Fruit fly (Drosophila melanogaster) whole organism, embryonic: ENCODE data around the gene CG17145.

ENCODE experiments used
- CG12236 ChIP-seq: fragments of 200-800 bp; sonication (Bioruptor generic); optimal IDR thresholded peaks from 2 replicates; lab custom pipeline; 2016; ENCODE audit warnings: missing biosample characterization, missing genetic modification characterization
- CG14441 ChIP-seq: fragments of 200-800 bp; sonication (Bioruptor generic); IDR thresholded peaks from 2 replicates; pipeline ENCODE4 v1.3.6; 2022; ENCODE audit warnings: missing biosample characterization, missing genetic modification characterization
- CG2120 ChIP-seq: fragments of 200-800 bp; sonication (Bioruptor generic); optimal IDR thresholded peaks from 3 replicates; lab custom pipeline; 2016; ENCODE audit warnings: missing biosample characterization, missing genetic modification characterization
- CG2875 ChIP-seq: fragments of 200-800 bp; sonication (Bioruptor generic); optimal IDR thresholded peaks from 2 replicates; lab custom pipeline; 2017; ENCODE audit warnings: missing biosample characterization, mild to moderate bottlenecking, missing genetic modification characterization, missing genetic modification reagents
- CG30403 ChIP-seq: fragments of 200-800 bp; sonication (Bioruptor generic); optimal IDR thresholded peaks from 3 replicates; lab custom pipeline; 2016; ENCODE audit warnings: missing biosample characterization, missing genetic modification characterization
- CG34224 ChIP-seq: fragments of 200-800 bp; sonication (Bioruptor generic); IDR thresholded peaks from 3 replicates; pipeline ENCODE4 v1.3.6; 2022; ENCODE audit warnings: missing biosample characterization, missing genetic modification characterization; ENCODE audit not compliant: partially characterized antibody
- CG5180 ChIP-seq: fragments of 200-800 bp; sonication (Bioruptor generic); optimal IDR thresholded peaks from 3 replicates; lab custom pipeline; 2017; ENCODE audit warnings: missing biosample characterization, missing genetic modification characterization, mild to moderate bottlenecking, moderate library complexity, missing genetic modification reagents
- CG8359 ChIP-seq: fragments of 200-800 bp; sonication (Bioruptor generic); optimal IDR thresholded peaks from 2 replicates; lab custom pipeline; 2017; ENCODE audit warnings: missing biosample characterization, mild to moderate bottlenecking, missing genetic modification characterization, borderline replicate concordance
- CG8478 ChIP-seq: fragments of >200 bp; optimal IDR thresholded peaks from 2 replicates; lab custom pipeline; 2018
- CG9609 ChIP-seq: fragments of 200-800 bp; sonication (Bioruptor generic); optimal IDR thresholded peaks from 3 replicates; lab custom pipeline; 2016; ENCODE audit warnings: missing biosample characterization, missing genetic modification characterization
- Dfd ChIP-seq, 2 experiments: fragments of >200 bp; optimal IDR thresholded peaks; 2 replicates each; lab custom pipeline; 2017; ENCODE audit warnings: missing biosample characterization in 2 of 2, missing genetic modification characterization in 2 of 2
- Dp ChIP-seq: fragments of 200-800 bp; sonication (Bioruptor generic); optimal IDR thresholded peaks from 2 replicates; lab custom pipeline; 2018; ENCODE audit warnings: missing biosample characterization, mild to moderate bottlenecking, missing genetic modification characterization, moderate library complexity
- Hr39 ChIP-seq: fragments of >200 bp; optimal IDR thresholded peaks from 2 replicates; lab custom pipeline; 2017
- MBD-R2 ChIP-seq: fragments of 200-800 bp; sonication (Bioruptor generic); IDR thresholded peaks from 2 replicates; pipeline ENCODE4 v1.3.6; 2022; ENCODE audit warnings: missing biosample characterization, missing genetic modification characterization
- Med ChIP-seq: fragments of 200-800 bp; sonication (Bioruptor generic); peaks from one replicate; lab custom pipeline; 2016; ENCODE audit warnings: missing biosample characterization, missing genetic modification characterization, mild to moderate bottlenecking, inconsistent platforms, moderate library complexity
- Mrtf ChIP-seq: fragments of 200-800 bp; sonication (Bioruptor generic); IDR thresholded peaks from 3 replicates; pipeline ENCODE4 v1.3.6; 2022; ENCODE audit warnings: missing biosample characterization, missing genetic modification characterization
- Scr ChIP-seq: fragments of 200-800 bp; sonication (Bioruptor generic); IDR thresholded peaks from 2 replicates; pipeline ENCODE4 v1.3.6; 2022; ENCODE audit warnings: missing biosample characterization, missing genetic modification characterization; ENCODE audit not compliant: partially characterized antibody
- amos ChIP-seq: fragments of 200-800 bp; sonication (Bioruptor generic); IDR thresholded peaks from 2 replicates; pipeline ENCODE4 v1.3.6; 2022; ENCODE audit warnings: missing biosample characterization, missing genetic modification characterization; ENCODE audit not compliant: partially characterized antibody
- bigmax ChIP-seq: fragments of 200-800 bp; sonication (Bioruptor generic); optimal IDR thresholded peaks from 2 replicates; lab custom pipeline; 2018; ENCODE audit warnings: missing biosample characterization, mild to moderate bottlenecking, missing genetic modification characterization
- bsh ChIP-seq, 2 experiments: fragments of 200-800 bp; sonication (Bioruptor generic); optimal IDR thresholded peaks; 2 replicates each; lab custom pipeline; 2017 to 2018; ENCODE audit warnings: mild to moderate bottlenecking in 2 of 2, missing biosample characterization in 2 of 2, missing genetic modification characterization in 2 of 2, moderate library complexity in 1 of 2
- chinmo ChIP-seq: fragments of 200-800 bp; sonication (Bioruptor generic); IDR thresholded peaks from 4 replicates; pipeline ENCODE4 v1.3.6; 2022; ENCODE audit warnings: missing biosample characterization, missing genetic modification characterization; ENCODE audit not compliant: partially characterized antibody
- cwo ChIP-seq: fragments of 200-800 bp; sonication (Bioruptor generic); optimal IDR thresholded peaks from 3 replicates; lab custom pipeline; 2017; ENCODE audit warnings: missing biosample characterization, missing genetic modification characterization, mild to moderate bottlenecking, moderate library complexity, missing genetic modification reagents
- dan ChIP-seq: fragments of 200-800 bp; sonication (Bioruptor generic); IDR thresholded peaks from 2 replicates; pipeline ENCODE4 v1.3.6; 2022; ENCODE audit warnings: missing biosample characterization, missing genetic modification characterization
- ftz-f1 ChIP-seq: fragments of 200-800 bp; sonication (Bioruptor generic); optimal IDR thresholded peaks from 2 replicates; lab custom pipeline; 2016; ENCODE audit warnings: missing biosample characterization, missing genetic modification characterization
- mld ChIP-seq: fragments of 200-800 bp; sonication (Bioruptor generic); IDR thresholded peaks from 3 replicates; pipeline ENCODE4 v1.3.6; 2022; ENCODE audit warnings: missing biosample characterization, missing genetic modification characterization; ENCODE audit not compliant: partially characterized antibody
- pum ChIP-seq: fragments of 200-800 bp; sonication (Bioruptor generic); optimal IDR thresholded peaks from 2 replicates; lab custom pipeline; 2016; ENCODE audit warnings: missing biosample characterization, missing genetic modification characterization
- pzg ChIP-seq: fragments of 200-800 bp; sonication (Bioruptor generic); optimal IDR thresholded peaks from 3 replicates; lab custom pipeline; 2018; ENCODE audit warnings: missing biosample characterization, mild to moderate bottlenecking, missing genetic modification characterization, moderate library complexity
- sens ChIP-seq: fragments of 200-800 bp; sonication (Bioruptor generic); peaks from one replicate; lab custom pipeline; 2016; ENCODE audit warnings: missing biosample characterization, missing genetic modification characterization
- sob ChIP-seq: fragments of 200-800 bp; sonication (Bioruptor generic); IDR thresholded peaks from 2 replicates; pipeline ENCODE4 v1.3.6; 2022; ENCODE audit warnings: missing biosample characterization, missing genetic modification characterization
- tgo ChIP-seq: fragments of 200-800 bp; sonication (Bioruptor generic); IDR thresholded peaks from 3 replicates; pipeline ENCODE4 v1.3.6; 2022; ENCODE audit warnings: missing biosample characterization, missing genetic modification characterization
- ttk ChIP-seq: fragments of 200-800 bp; sonication (Bioruptor generic); IDR thresholded peaks from 2 replicates; pipeline ENCODE4 v2.1.2; 2022; ENCODE audit warnings: missing biosample characterization, missing genetic modification characterization
- vnd ChIP-seq: fragments of 200-800 bp; sonication (Bioruptor generic); IDR thresholded peaks from 3 replicates; pipeline ENCODE4 v1.3.6; 2022; ENCODE audit warnings: missing biosample characterization, missing genetic modification characterization; ENCODE audit not compliant: partially characterized antibody
- vvl ChIP-seq: fragments of 200-800 bp; sonication (Bioruptor generic); IDR thresholded peaks from 2 replicates; pipeline ENCODE4 v1.3.6; 2022; ENCODE audit warnings: missing biosample characterization, missing genetic modification characterization
- zen2 ChIP-seq: fragments of 200-800 bp; sonication (Bioruptor generic); IDR thresholded peaks from 3 replicates; pipeline ENCODE4 v1.3.6; 2022; ENCODE audit warnings: missing biosample characterization, missing genetic modification characterization; ENCODE audit not compliant: partially characterized antibody

CG17145 gene

DNA sequence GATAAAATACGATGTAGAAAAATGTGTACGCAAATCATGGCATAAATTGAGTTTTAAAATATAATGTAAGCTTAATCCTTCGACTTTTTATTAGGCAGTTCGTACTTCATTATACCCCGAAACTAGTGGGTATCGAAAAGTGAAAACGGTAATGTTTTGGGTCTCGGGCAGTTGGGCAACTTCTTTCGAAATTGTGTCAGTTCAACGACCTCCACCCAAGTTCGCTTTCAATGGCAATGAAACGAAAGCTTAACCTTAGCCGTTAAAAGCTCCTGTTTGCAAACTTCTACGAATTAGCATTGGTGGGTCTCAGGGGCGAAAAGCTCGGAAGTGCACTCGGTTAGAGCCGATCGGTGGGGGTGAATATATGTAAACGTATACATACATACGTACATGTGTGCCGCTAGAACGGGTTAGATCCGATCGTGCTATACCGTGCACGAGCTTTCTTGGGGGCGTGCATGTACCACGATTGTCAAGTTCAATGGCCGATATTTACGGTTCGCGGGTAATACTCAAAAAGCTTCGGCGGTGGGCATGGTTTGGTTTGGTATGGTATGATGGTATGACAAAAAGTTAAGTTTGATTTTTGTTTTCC, 8.7 kb downstream of the CG17145 start (continued):
- TF ChIP-seq bigmax (GFP tag; lab: Kevin White, UChicago): peak; percentile 43
- TF ChIP-seq pum (GFP tag; lab: Kevin White, UChicago): no peak
- TF ChIP-seq Scr (GFP tag; lab: Robert Waterston, UW): peak; percentile 48; the same call in 1 of the 2 replicates
- TF ChIP-seq bsh (GFP tag; optimal IDR thresholded peaks at IDR 0.05; lab: Kevin White, UChicago): peak in 1 of 2 experiments; percentile 23
- TF ChIP-seq mld (GFP tag; lab: Robert Waterston, UW): peak; percentile 45; the same call in 1 of the 3 replicates
- no peak for TF ChIP-seq Mrtf (GFP tag; lab: Robert Waterston, UW)
- no peak for TF ChIP-seq dan (GFP tag; lab: Robert Waterston, UW)
- TF ChIP-seq sob (GFP tag; lab: Robert Waterston, UW): peak; percentile 39; the same call in 1 of the 2 replicates
- TF ChIP-seq Hr39 (lab: Kevin White, UChicago): no peak
- peak; percentile 46 for TF ChIP-seq sens (GFP tag; lab: Kevin White, UChicago)
- TF ChIP-seq Med: peak; percentile 52
- TF ChIP-seq CG5180 (GFP tag; lab: Kevin White, UChicago): peak; percentile 69
- TF ChIP-seq CG30403: peak; percentile 17
- TF ChIP-seq cwo (GFP tag; lab: Kevin White, UChicago): peak; percentile 43
- peak; percentile 62 for TF ChIP-seq CG34224 (GFP tag; lab: Robert Waterston, UW)
- peak; percentile 4 for TF ChIP-seq pzg (GFP tag; lab: Kevin White, UChicago)
- TF ChIP-seq ttk: peak; percentile 32; the same call in 1 of the 2 replicates
- 0 out of 3 replicates have a peak, but pooled peaks have one; percentile 33 for TF ChIP-seq vnd (GFP tag; lab: Robert Waterston, UW)
- no peak for TF ChIP-seq CG2120 (GFP tag; lab: Kevin White, UChicago)
- TF ChIP-seq amos (GFP tag; lab: Robert Waterston, UW): peak; percentile 55; the same call in 1 of the 2 replicates
- TF ChIP-seq chinmo (GFP tag; lab: Robert Waterston, UW): peak; percentile 86; the same call in 3 of the 4 replicates
- 0 out of 2 replicates have a peak, but pooled peaks have one; percentile 21 for TF ChIP-seq vvl
- TF ChIP-seq CG14441 (GFP tag; lab: Robert Waterston, UW): 0 out of 2 replicates have a peak, but pooled peaks have one; percentile 25
- TF ChIP-seq MBD-R2: peak; percentile 19; the same call in 1 of the 2 replicates
- TF ChIP-seq ftz-f1 (GFP tag; lab: Kevin White, UChicago): peak; percentile 91
- no peak for TF ChIP-seq Dp (GFP tag; lab: Kevin White, UChicago)

DNA sequence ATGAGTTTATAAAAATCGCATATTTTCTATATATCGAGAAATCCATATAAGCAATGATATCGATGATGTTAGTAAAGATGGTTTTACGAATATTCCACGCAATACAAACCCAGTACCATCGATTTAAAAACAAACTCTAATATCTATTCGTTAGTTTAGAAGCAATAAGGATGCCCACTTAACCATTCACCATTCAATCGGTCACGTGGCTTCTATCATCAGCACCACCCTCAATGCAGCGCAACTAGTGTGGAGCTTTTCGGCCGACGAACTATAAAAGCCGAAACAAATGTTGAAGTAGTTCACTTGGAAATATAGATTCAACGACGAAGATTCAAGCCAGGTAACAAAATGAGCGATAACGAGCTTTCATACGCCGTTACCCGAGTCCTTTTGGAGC, 9.8 kb downstream of the CG17145 start, which contains the start of gene CG13813:
Gene CG13813, plus strand, starts transcription at position 301 of the 400 bp plus-strand sequence.
- TF ChIP-seq zen2 (GFP tag; lab: Robert Waterston, UW) (no peak), CG9609 (no peak), CG8359 (no peak)

DNA sequence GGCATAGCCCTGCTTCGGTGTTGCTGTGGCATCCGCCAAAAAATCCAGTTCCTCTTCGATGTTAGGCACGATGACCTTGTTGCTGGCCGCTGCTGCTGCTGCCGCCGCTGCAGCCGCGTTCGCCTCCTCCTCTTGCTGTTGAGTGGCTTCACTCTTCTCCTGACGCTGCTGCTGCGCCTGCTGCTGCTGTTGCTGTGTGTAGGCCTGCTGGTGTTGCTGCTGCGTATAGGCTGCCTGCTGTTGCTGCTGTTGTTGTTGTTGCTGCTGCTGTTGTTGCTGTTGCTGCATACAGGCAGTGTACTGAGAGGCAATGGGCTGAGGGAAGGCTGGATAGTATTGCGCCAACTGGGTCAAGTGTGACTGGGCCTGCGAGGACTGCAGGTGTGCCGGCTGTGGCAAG, 15.6 kb downstream of the CG17145 start:
- no peak for TF ChIP-seq tgo (GFP tag; lab: Robert Waterston, UW)
- TF ChIP-seq CG2875 (GFP tag; lab: Kevin White, UChicago): no peak
- TF ChIP-seq Dfd (GFP tag; optimal IDR thresholded peaks at IDR 0.05; lab: Kevin White, UChicago): peak in 1 of 2 experiments; percentile 84
- TF ChIP-seq CG8478 (lab: Kevin White, UChicago): peak; percentile 78

DNA sequence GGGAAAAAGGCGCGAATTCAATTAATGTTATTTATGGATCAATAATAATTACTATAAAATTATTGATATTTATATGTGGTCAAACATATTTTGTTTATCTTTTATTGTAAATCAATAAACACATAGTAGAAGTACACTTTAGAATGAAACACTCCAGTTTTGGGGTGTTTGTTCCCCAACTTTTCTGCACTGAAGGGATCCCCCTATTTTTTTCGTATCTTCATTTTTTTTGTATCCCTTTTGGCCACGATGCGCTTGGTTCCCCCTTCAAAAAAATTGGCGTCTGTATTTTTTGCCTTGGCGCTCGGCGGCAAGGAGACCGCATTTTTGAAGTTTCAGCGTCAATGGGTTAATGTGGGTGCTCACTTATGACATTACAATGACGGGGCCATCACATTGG, 19.1 kb downstream of the CG17145 start, which contains the start of gene Clc:
Gene Clc, plus strand, starts transcription at position 301 of the 400 bp plus-strand sequence.
- TF ChIP-seq sens (GFP tag; lab: Kevin White, UChicago) (peak; percentile 10), CG12236 (GFP tag; lab: Kevin White, UChicago) (no peak)
- TF ChIP-seq, all 482 proteins: peak for 1
